Fruit fly (Drosophila melanogaster) whole organism, embryonic: ENCODE data around the gene Sema5c.
A peak's percentile ranks its signal among the peaks of the same experiment; 100 is the strongest.

Experiments
- CG8765 ChIP-seq: fragments of 200-800 bp; sonication (Bioruptor generic); IDR thresholded peaks from 2 replicates; pipeline ENCODE4 v1.3.6; 2022; ENCODE audit warnings: missing biosample characterization, missing genetic modification characterization
- CHES-1-like ChIP-seq: fragments of 200-800 bp; sonication (Bioruptor generic); optimal IDR thresholded peaks from 2 replicates; lab custom pipeline; 2016; ENCODE audit warnings: missing biosample characterization, missing genetic modification characterization
- Fer1 ChIP-seq: fragments of 200-800 bp; sonication (Bioruptor generic); optimal IDR thresholded peaks from 2 replicates; lab custom pipeline; 2017; ENCODE audit warnings: missing biosample characterization, mild to moderate bottlenecking, missing genetic modification characterization
- Kr ChIP-seq: fragments of 200-800 bp; sonication (Bioruptor generic); optimal IDR thresholded peaks from 2 replicates; lab custom pipeline; 2017; ENCODE audit warnings: missing biosample characterization, mild to moderate bottlenecking, missing genetic modification characterization
- Med ChIP-seq: fragments of 200-800 bp; sonication (Bioruptor generic); peaks from one replicate; lab custom pipeline; 2016; ENCODE audit warnings: missing biosample characterization, missing genetic modification characterization, mild to moderate bottlenecking, inconsistent platforms, moderate library complexity
- Mrtf ChIP-seq: fragments of 200-800 bp; sonication (Bioruptor generic); IDR thresholded peaks from 3 replicates; pipeline ENCODE4 v1.3.6; 2022; ENCODE audit warnings: missing biosample characterization, missing genetic modification characterization
- Sry-δ ChIP-seq: fragments of 200-800 bp; sonication (Bioruptor generic); optimal IDR thresholded peaks from 2 replicates; lab custom pipeline; 2016; ENCODE audit warnings: missing biosample characterization, missing genetic modification characterization
- Stat92E ChIP-seq, 3 experiments: fragments of >200 bp in 2 of 3; fragments of 200-800 bp in 1 of 3; sonication (Bioruptor generic) in 1 of 3; optimal IDR thresholded peaks; 2 replicates each; lab custom pipeline; 2017 to 2019; ENCODE audit warnings: missing biosample characterization in 3 of 3, missing genetic modification characterization in 3 of 3, mild to moderate bottlenecking in 1 of 3, moderate library complexity in 1 of 3
- h ChIP-seq: fragments of >200 bp; optimal IDR thresholded peaks from 2 replicates; lab custom pipeline; 2017
- ro ChIP-seq: fragments of 200-800 bp; sonication (Bioruptor generic); IDR thresholded peaks from 2 replicates; pipeline ENCODE4 v1.3.6; 2022; ENCODE audit warnings: missing biosample characterization, missing genetic modification characterization
- twi ChIP-seq: fragments of 200-800 bp; optimal IDR thresholded peaks from 2 replicates; lab custom pipeline; 2019; ENCODE audit warnings: missing biosample characterization, mild to moderate bottlenecking, missing genetic modification characterization, moderate library complexity

DNA sequence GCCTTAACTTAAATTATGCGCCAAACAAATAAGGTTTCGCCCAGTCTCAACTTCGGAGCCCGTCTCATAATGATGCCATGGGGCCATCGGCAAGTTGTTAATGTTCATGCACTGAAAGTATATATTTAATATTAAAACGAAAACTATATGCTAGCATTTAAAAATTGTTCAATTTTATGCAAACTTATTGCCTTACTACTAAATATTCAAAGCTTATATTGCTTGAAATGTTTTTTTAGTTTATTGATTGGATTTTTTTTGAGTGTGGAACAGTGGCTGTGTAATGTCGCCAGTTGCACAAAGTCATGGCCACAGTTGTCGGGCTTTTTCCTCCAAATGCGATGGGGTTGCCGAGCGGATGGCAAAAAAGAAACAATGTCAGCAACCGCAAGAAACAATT is 32.6 kb upstream of the Sema5c start:
- no peak for TF ChIP-seq CHES-1-like (GFP tag; lab: Kevin White, UChicago)
- no peak for TF ChIP-seq Kr (GFP tag; lab: Kevin White, UChicago)
- TF ChIP-seq h (lab: Kevin White, UChicago): no peak
- TF ChIP-seq ro (GFP tag; lab: Robert Waterston, UW): no peak
- no peak for TF ChIP-seq CG8765
- no peak for TF ChIP-seq Fer1 (GFP tag; lab: Kevin White, UChicago)
- peak; percentile 46 for TF ChIP-seq Med (GFP tag; lab: Kevin White, UChicago)
- no peak for TF ChIP-seq twi
- TF ChIP-seq Stat92E (GFP tag; optimal IDR thresholded peaks at IDR 0.05; lab: Kevin White, UChicago): no peak
- TF ChIP-seq Sry-δ (GFP tag; lab: Kevin White, UChicago): no peak
- no peak for TF ChIP-seq Mrtf (GFP tag; lab: Robert Waterston, UW)
